Worm (Caenorhabditis elegans) whole organism, L2 larva: ENCODE results near the gene kcnl-3.

Source experiments
- alr-1 ChIP-seq: fragments of 150-350 bp; optimal IDR thresholded peaks from 2 replicates; lab custom pipeline; 2014; ENCODE audit warnings: missing biosample characterization, missing genetic modification characterization
- nhr-11 ChIP-seq: fragments of 150-350 bp; optimal IDR thresholded peaks from 2 replicates; lab custom pipeline; 2014; ENCODE audit warnings: missing biosample characterization, missing genetic modification characterization
- ztf-4 ChIP-seq: fragments of 150-350 bp; optimal IDR thresholded peaks from 2 replicates; lab custom pipeline; 2014; ENCODE audit warnings: missing biosample characterization, missing genetic modification characterization

DNA sequence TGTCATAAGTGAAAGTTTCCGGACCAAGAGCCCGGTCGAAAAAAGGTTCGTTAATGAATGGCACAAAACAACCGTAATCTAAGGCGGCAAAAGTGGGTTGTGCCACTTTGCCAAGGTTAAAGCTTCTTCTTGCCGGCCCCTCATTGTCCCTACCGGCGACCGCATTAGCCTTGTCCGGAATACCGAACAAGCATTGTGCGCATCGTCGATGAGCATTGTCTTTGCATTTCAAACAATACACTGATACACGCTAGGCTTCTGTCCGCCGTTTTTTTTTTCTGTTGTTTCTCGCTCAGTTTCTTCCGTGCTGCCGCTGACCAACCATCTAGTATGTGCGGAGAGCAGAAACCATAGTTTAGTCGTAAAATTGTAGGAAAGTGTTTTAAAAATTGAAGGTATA, 10.6 kb downstream of the kcnl-3 start, which contains the start of gene C03F11.2:
- TF ChIP-seq alr-1 (tag; lab: Kevin White, UChicago), result no peak
- TF ChIP-seq nhr-11 (tag; lab: Kevin White, UChicago), result no peak
- no peak for TF ChIP-seq ztf-4 (tag; lab: Kevin White, UChicago)
